Worm (Caenorhabditis elegans) whole organism, L2 larva: ENCODE data around the gene C14A11.9.

Source experiments
- fos-1 ChIP-seq: fragments of 150-350 bp; optimal IDR thresholded peaks from 2 replicates; lab custom pipeline; 2014; ENCODE audit warnings: missing biosample characterization, missing genetic modification characterization
- lsy-2 ChIP-seq, 2 experiments: fragments of 150-350 bp in 1 of 2; sonication (generic microtip) in 1 of 2; optimal IDR thresholded peaks; 2 replicates each; lab custom pipeline; 2014 to 2017; ENCODE audit warnings: missing biosample characterization in 2 of 2, missing genetic modification characterization in 2 of 2

DNA sequence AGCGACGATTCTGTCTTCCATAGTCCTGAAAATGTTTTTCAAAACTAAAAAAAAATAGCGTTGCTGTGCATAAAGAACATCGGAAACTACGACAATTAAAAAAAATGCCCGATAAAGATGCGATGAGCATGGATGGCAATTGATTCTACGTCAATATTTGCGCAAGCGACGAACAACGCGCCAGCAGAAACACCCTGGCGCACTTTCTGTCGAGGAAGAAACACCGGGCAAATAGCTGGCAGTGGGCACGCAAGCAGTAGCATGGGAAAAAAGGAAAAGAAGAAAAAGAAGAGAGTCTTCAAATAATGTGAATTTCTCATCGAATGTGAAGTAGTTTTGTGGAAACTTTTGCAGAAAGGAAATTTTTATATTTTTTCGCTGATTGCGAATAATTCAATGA lies at the start of gene C14A11.9:
- TF ChIP-seq fos-1 (peak; percentile 86), lsy-2 (tag; optimal IDR thresholded peaks at IDR 0.05; lab: Kevin White, UChicago) (peak; percentile 87 to 92)
